Fruit fly (Drosophila melanogaster): Measurements from ENCODE around the gene kst.

The kst gene

dm6 chr3L:3377965-3378292 lies 41.3 kb downstream of the kst start, which contains the start of gene Ids (continued):
- TF ChIP-seq Hmr (GFP tag; optimal IDR thresholded peaks at IDR 0.05) (no peak), CG4328 (GFP tag; optimal IDR thresholded peaks at IDR 0.05) (no peak), CG7372 (GFP tag; IDR thresholded peaks at IDR 0.05) (peak; percentile 65), Optix (GFP tag; IDR thresholded peaks at IDR 0.05) (no peak), gfzf (GFP tag; optimal IDR thresholded peaks at IDR 0.05) (no peak), knrl (GFP tag; IDR thresholded peaks at IDR 0.05; ENCODE audit: partially characterized antibody) (no peak), BtbVII (GFP tag; optimal IDR thresholded peaks at IDR 0.05) (peak; percentile 70), CG32532 (GFP tag; IDR thresholded peaks at IDR 0.05) (peak; percentile 80), sima (GFP tag; optimal IDR thresholded peaks at IDR 0.05) (no peak), tll (GFP tag; optimal IDR thresholded peaks at IDR 0.05) (no peak), chm (GFP tag; IDR thresholded peaks at IDR 0.05) (peak; percentile 79), Doc3 (GFP tag; IDR thresholded peaks at IDR 0.05; ENCODE audit: partially characterized antibody) (no peak), gem (tag; optimal IDR thresholded peaks at IDR 0.05) (peak; percentile 78), Xrp1 (GFP tag; IDR thresholded peaks at IDR 0.05) (peak; percentile 90), Poxn (GFP tag; IDR thresholded peaks at IDR 0.05) (no peak), CG11723 (GFP tag; optimal IDR thresholded peaks at IDR 0.05) (peak; percentile 30), Hr78 (GFP tag; optimal IDR thresholded peaks at IDR 0.05) (no peak), Dad (GFP tag; optimal IDR thresholded peaks at IDR 0.05) (peak; percentile 35), CG10543 (GFP tag; optimal IDR thresholded peaks at IDR 0.05) (no peak), Awh (GFP tag; IDR thresholded peaks at IDR 0.05) (peak; percentile 66), MESR4 (GFP tag; optimal IDR thresholded peaks at IDR 0.05) (no peak), pb (GFP tag; optimal IDR thresholded peaks at IDR 0.05) (no peak), pfk (GFP tag; optimal IDR thresholded peaks at IDR 0.05) (no peak), CG14014 (GFP tag; IDR thresholded peaks at IDR 0.05) (peak; percentile 75), Abd-B (GFP tag; optimal IDR thresholded peaks at IDR 0.05) (peak; percentile 55), Sin3A (optimal IDR thresholded peaks at IDR 0.05) (no peak), Adf1 (GFP tag; IDR thresholded peaks at IDR 0.05) (peak; percentile 43; the same call in 1 of the 2 replicates), Hsf (GFP tag; optimal IDR thresholded peaks at IDR 0.05) (peak; percentile 64), zf30C (GFP tag; optimal IDR thresholded peaks at IDR 0.05) (no peak), ind (GFP tag; optimal IDR thresholded peaks at IDR 0.05) (peak; percentile 56), CG4730 (GFP tag; IDR thresholded peaks at IDR 0.05) (peak; percentile 72), Lim3 (GFP tag; IDR thresholded peaks at IDR 0.05) (no peak), CG4360 (GFP tag; IDR thresholded peaks at IDR 0.05) (no peak), hb (GFP tag; IDR thresholded peaks at IDR 0.05; ENCODE audit: partially characterized antibody) (no peak), al (GFP tag; IDR thresholded peaks at IDR 0.05) (peak; percentile 57; the same call in 1 of the 2 replicates), Oli (tag; optimal IDR thresholded peaks at IDR 0.05) (peak; percentile 75), CG17568 (GFP tag; optimal IDR thresholded peaks at IDR 0.05) (no peak), Oaz (GFP tag; IDR thresholded peaks at IDR 0.05) (peak; percentile 39; the same call in 1 of the 2 replicates), CG8924 (tag; optimal IDR thresholded peaks at IDR 0.05) (peak; percentile 68), Trl (optimal IDR thresholded peaks at IDR 0.05) (no peak), Trl (GFP tag; optimal IDR thresholded peaks at IDR 0.05) (no peak), CG9215 (GFP tag; IDR thresholded peaks at IDR 0.05) (peak; percentile 38), ab (GFP tag; optimal IDR thresholded peaks at IDR 0.05) (no peak), pan (optimal IDR thresholded peaks at IDR 0.05) (no peak), pan (GFP tag; optimal IDR thresholded peaks at IDR 0.05 in 1 of 2, IDR thresholded peaks at IDR 0.05 in 1 of 2) (peak in 1 of 2 experiments; percentile 82), Pdp1 (GFP tag; optimal IDR thresholded peaks at IDR 0.05) (peak; percentile 38 to 39), CG2199 (GFP tag; IDR thresholded peaks at IDR 0.05) (0 out of 3 replicates have a peak, but pooled peaks have one; percentile 41), croc (GFP tag; conservative IDR thresholded peaks at IDR 0.05) (peak; percentile 57; the same call in 2 of the 3 replicates), ERR (GFP tag; optimal IDR thresholded peaks at IDR 0.05) (no peak), otp (GFP tag; IDR thresholded peaks at IDR 0.05) (peak; percentile 74; the same call in 1 of the 3 replicates), zfh1 (GFP tag; IDR thresholded peaks at IDR 0.05) (peak; percentile 87), caup (GFP tag; optimal IDR thresholded peaks at IDR 0.05; ENCODE audit: severe bottlenecking) (peak; percentile 63)
